Worm (Caenorhabditis elegans) whole organism, young adult: ENCODE data around the gene ZK686.6.

Experiments
- aptf-2 ChIP-seq: fragments of 200-800 bp; sonication (Bioruptor generic); conservative IDR thresholded peaks from 2 replicates; pipeline ENCODE4 v1.3.6; 2022; ENCODE audit warnings: missing genetic modification reagents, missing genetic modification characterization, missing compliant biosample characterization
- athp-1 ChIP-seq: sonication (generic microtip); optimal IDR thresholded peaks from 2 replicates; lab custom pipeline; 2017; ENCODE audit warnings: mild to moderate bottlenecking, missing genetic modification characterization, missing compliant biosample characterization
- hlh-26 ChIP-seq: fragments of 200-800 bp; sonication (Bioruptor generic); conservative IDR thresholded peaks from 2 replicates; pipeline ENCODE4 v1.3.6; 2022; ENCODE audit warnings: missing genetic modification reagents, missing genetic modification characterization, missing compliant biosample characterization
- pha-4 ChIP-seq: fragments of 150-350 bp; sonication (generic microtip); optimal IDR thresholded peaks from 2 replicates; lab custom pipeline; 2014; ENCODE audit warnings: missing biosample characterization, missing genetic modification reagents, missing genetic modification characterization

- TF ChIP-seq aptf-2 (GFP tag; lab: Robert Waterston, UW) (no peak), athp-1 (tag; lab: Kevin White, UChicago) (no peak), hlh-26 (GFP tag; lab: Robert Waterston, UW) (no peak), pha-4 (tag; lab: Kevin White, UChicago) (no peak)
Measured at ce11 chrIII:7792970-7793369, 20.2 kb upstream of the ZK686.6 start.
